Fruit fly (Drosophila melanogaster) whole organism, wandering third instar larva: ENCODE measurements around the gene Polr3E.
A peak's percentile ranks its signal among the peaks of the same experiment; 100 is the strongest.

Experiments
- HLH106 ChIP-seq: fragments of 200-800 bp; optimal IDR thresholded peaks from 3 replicates; lab custom pipeline; 2019; ENCODE audit warnings: missing biosample characterization, mild to moderate bottlenecking, missing genetic modification characterization, moderate library complexity
- Hr78 ChIP-seq: fragments of >200 bp; optimal IDR thresholded peaks from 2 replicates; lab custom pipeline; 2017; ENCODE audit warnings: missing biosample characterization, missing genetic modification characterization
- brk ChIP-seq: fragments of 200-800 bp; sonication (Bioruptor generic); optimal IDR thresholded peaks from 2 replicates; lab custom pipeline; 2016; ENCODE audit warnings: missing biosample characterization, mild to moderate bottlenecking, missing genetic modification characterization
- jim ChIP-seq: fragments of 175-275, 200-325 bp; sonication (Bioruptor generic); optimal IDR thresholded peaks from 2 replicates; lab custom pipeline; 2016; ENCODE audit warnings: missing biosample characterization, mild to moderate bottlenecking, missing genetic modification characterization
- lola ChIP-seq: fragments of >200 bp; optimal IDR thresholded peaks from 2 replicates; lab custom pipeline; 2017; ENCODE audit warnings: missing biosample characterization, missing genetic modification characterization
- pan ChIP-seq: fragments of >200 bp; optimal IDR thresholded peaks from 2 replicates; lab custom pipeline; 2017
- rgr ChIP-seq: fragments of 200-800 bp; sonication (Bioruptor generic); optimal IDR thresholded peaks from 3 replicates; lab custom pipeline; 2016; ENCODE audit warnings: missing biosample characterization, mild to moderate bottlenecking, missing genetic modification characterization
- sage ChIP-seq: fragments of 200-800 bp; sonication (Bioruptor generic); optimal IDR thresholded peaks from 2 replicates; lab custom pipeline; 2016; ENCODE audit warnings: missing biosample characterization, mild to moderate bottlenecking, missing genetic modification characterization

DNA sequence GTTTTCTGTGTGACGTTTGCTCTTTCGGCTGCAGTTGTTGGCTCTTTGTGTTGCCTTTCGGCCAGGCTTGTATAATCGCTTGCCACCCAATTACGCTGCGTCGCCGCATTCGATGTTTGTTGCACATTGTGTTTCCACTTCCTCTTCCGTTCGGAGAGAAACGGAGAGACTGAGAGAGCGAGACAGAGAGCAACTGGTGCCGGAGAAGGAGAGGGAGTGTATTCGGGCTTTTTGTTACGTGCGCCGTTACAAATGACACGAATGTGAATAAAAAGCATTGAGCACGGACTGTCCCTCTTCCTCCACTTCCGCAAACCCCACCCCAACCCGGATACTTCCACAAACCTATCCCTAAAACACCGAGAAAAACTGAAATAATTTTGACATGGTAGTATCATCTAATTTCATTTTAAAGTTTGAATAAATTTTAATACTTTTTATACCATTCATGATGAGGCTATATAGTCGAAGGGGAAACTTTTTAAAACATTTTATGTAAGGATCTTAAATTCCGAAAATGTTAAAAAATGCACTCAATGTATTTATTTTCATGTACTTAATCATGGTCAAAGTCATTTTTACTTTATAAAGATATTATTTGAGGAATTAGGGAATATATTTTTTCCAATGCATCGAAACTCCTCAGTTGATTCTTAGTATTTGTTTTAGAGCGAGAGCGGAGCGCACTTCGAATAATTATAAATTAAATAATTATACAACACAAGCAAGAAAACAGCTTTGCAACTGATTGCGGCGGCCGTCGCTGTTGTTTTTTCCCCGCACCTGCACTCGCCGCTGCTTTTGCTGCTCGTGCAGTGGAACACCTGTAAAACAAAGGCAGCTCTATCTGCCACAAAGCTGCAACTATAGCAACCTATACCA is 28.8 kb downstream of the Polr3E start:
- TF ChIP-seq rgr, result peak; percentile 34
- TF ChIP-seq jim, result no peak
- no peak for TF ChIP-seq Hr78 (GFP tag; lab: Kevin White, UChicago)
- TF ChIP-seq sage, result no peak
- peak; percentile 56 for TF ChIP-seq HLH106 (tag; lab: Kevin White, UChicago)
- no peak for TF ChIP-seq brk (GFP tag; lab: Kevin White, UChicago)
- no peak for TF ChIP-seq pan (lab: Kevin White, UChicago)
- TF ChIP-seq lola (GFP tag; lab: Kevin White, UChicago), result no peak
